Fruit fly (Drosophila melanogaster) S2 (cell line): ENCODE data around the gene Atg4a.

Experiments
- CG8478 ChIP-seq: fragments of >200 bp; optimal IDR thresholded peaks from 2 replicates; lab custom pipeline; 2018
- CTCF ChIP-seq, 2 experiments: fragments of >200 bp; optimal IDR thresholded peaks; 2 replicates each; lab custom pipeline; 2018

DNA sequence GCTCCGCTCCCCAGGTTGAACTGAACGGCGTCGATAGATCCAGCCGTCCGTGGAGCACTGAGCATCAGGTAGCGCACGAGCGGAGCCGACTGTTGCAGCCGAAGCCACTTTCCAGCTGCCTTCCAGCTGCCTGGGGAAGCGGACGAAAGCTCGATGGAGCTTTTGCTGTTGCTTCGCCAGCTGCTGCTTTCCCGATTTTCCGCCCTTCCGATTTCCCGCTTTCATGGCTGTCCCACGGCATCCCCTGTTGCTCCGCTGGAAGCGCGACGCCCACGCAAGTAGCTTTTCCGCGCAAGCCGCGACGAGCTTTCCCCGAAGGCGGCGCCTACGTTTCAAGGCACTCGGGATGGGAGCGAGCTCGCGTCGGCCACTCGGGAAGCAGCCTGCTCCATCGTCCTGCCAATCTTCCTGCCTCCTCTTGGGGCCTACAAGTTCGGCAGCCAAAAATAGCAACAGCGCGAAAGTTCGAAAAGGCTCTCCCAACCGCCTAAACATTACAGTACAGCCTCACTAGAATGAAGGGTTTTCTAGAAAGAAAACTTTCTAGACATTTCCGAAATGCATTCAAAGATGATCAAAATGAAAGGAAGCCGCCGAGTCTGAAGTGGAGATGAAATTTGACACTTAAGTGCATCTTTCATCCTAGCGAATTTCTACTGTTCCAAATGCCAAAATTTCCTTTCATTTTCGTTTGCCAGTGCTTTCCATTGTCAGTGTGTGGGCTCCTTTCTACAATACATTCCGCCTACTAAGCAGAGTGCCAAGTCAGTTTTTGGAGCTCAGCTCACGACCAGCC, 37.3 kb upstream of the Atg4a start:
- TF ChIP-seq CG8478 (lab: Kevin White, UChicago), result no peak
- no peak for TF ChIP-seq CTCF (optimal IDR thresholded peaks at IDR 0.05; lab: Kevin White, UChicago)
